Fruit fly (Drosophila melanogaster): ENCODE data around the gene olf413.

olf413 gene

dm6 chr3L:22162555-22162954 is 26.7 kb downstream of the olf413 start (continued):
- no peak for TF ChIP-seq wdn (GFP tag; IDR thresholded peaks at IDR 0.05)
- TF ChIP-seq CG7987 (GFP tag; optimal IDR thresholded peaks at IDR 0.05), result no peak
- TF ChIP-seq zen (tag; optimal IDR thresholded peaks at IDR 0.05), result peak; percentile 40
- no peak for TF ChIP-seq Scr (GFP tag; IDR thresholded peaks at IDR 0.05; ENCODE audit: partially characterized antibody)
- TF ChIP-seq CG1603 (tag; optimal IDR thresholded peaks at IDR 0.05), result peak; percentile 56
- TF ChIP-seq CG10321 (GFP tag; IDR thresholded peaks at IDR 0.05), result no peak
- TF ChIP-seq CG7745 (tag; optimal IDR thresholded peaks at IDR 0.05), result no peak
- TF ChIP-seq CG10209 (GFP tag; optimal IDR thresholded peaks at IDR 0.05), result no peak
- TF ChIP-seq CG17802 (tag; optimal IDR thresholded peaks at IDR 0.05), result no peak
- TF ChIP-seq CG30431 (GFP tag; optimal IDR thresholded peaks at IDR 0.05), result peak; percentile 26
- peak; percentile 72 for TF ChIP-seq zf30C (GFP tag; optimal IDR thresholded peaks at IDR 0.05)
- peak; percentile 67 for TF ChIP-seq CG15696 (tag; optimal IDR thresholded peaks at IDR 0.05)
- peak; percentile 25 for TF ChIP-seq Ets65A (GFP tag)
- TF ChIP-seq Chrac-16 (GFP tag; optimal IDR thresholded peaks at IDR 0.05), result peak; percentile 13
- no peak for TF ChIP-seq Ptx1 (GFP tag; IDR thresholded peaks at IDR 0.05)
- peak; percentile 2 for TF ChIP-seq unpg (GFP tag; optimal IDR thresholded peaks at IDR 0.05)
- TF ChIP-seq nmo (GFP tag; optimal IDR thresholded peaks at IDR 0.05), result no peak
- TF ChIP-seq CG18262 (tag; optimal IDR thresholded peaks at IDR 0.05), result peak; percentile 44
- TF ChIP-seq klu (GFP tag; IDR thresholded peaks at IDR 0.05), result no peak
- no peak for TF ChIP-seq az2 (GFP tag; optimal IDR thresholded peaks at IDR 0.05)
- TF ChIP-seq aop (GFP tag; IDR thresholded peaks at IDR 0.05), result no peak
- no peak for TF ChIP-seq amos (GFP tag; IDR thresholded peaks at IDR 0.05; ENCODE audit: partially characterized antibody)
- no peak for TF ChIP-seq onecut (GFP tag; IDR thresholded peaks at IDR 0.05)
- no peak for TF ChIP-seq shn (GFP tag; optimal IDR thresholded peaks at IDR 0.05)
- no peak for TF ChIP-seq CG17912 (GFP tag; optimal IDR thresholded peaks at IDR 0.05)
- TF ChIP-seq CG15011 (GFP tag; optimal IDR thresholded peaks at IDR 0.05), result no peak
- TF ChIP-seq lola (GFP tag; optimal IDR thresholded peaks at IDR 0.05), result peak in 1 of 3 experiments; percentile 34
- no peak for TF ChIP-seq D (optimal IDR thresholded peaks at IDR 0.05)
- no peak for TF ChIP-seq D (GFP tag; optimal IDR thresholded peaks at IDR 0.05)
- TF ChIP-seq gcm (GFP tag; optimal IDR thresholded peaks at IDR 0.05), result peak; percentile 8
- no peak for TF ChIP-seq fu2 (GFP tag; optimal IDR thresholded peaks at IDR 0.05)
- TF ChIP-seq CG10267 (tag; optimal IDR thresholded peaks at IDR 0.05), result peak; percentile 31
- TF ChIP-seq CG10979 (tag; optimal IDR thresholded peaks at IDR 0.05), result peak; percentile 49
- TF ChIP-seq Ssrp (tag; optimal IDR thresholded peaks at IDR 0.05), result peak; percentile 15
- TF ChIP-seq CG13123 (GFP tag; optimal IDR thresholded peaks at IDR 0.05), result no peak
- TF ChIP-seq Pdp1 (GFP tag; optimal IDR thresholded peaks at IDR 0.05), result no peak
- no peak for TF ChIP-seq pfk (GFP tag; optimal IDR thresholded peaks at IDR 0.05)
- TF ChIP-seq CG8765 (GFP tag; IDR thresholded peaks at IDR 0.05), result peak; percentile 16; the same call in 1 of the 2 replicates
- no peak for TF ChIP-seq CG9797 (GFP tag; optimal IDR thresholded peaks at IDR 0.05)
- no peak for TF ChIP-seq CG4282 (GFP tag; optimal IDR thresholded peaks at IDR 0.05)
- peak; percentile 10 for TF ChIP-seq pum (GFP tag; optimal IDR thresholded peaks at IDR 0.05)
- TF ChIP-seq cg (GFP tag; optimal IDR thresholded peaks at IDR 0.05), result no peak
- no peak for TF ChIP-seq jumu (GFP tag; optimal IDR thresholded peaks at IDR 0.05)
- no peak for TF ChIP-seq CG3065 (GFP tag; optimal IDR thresholded peaks at IDR 0.05)
- peak; percentile 75 for TF ChIP-seq sens (GFP tag)
- TF ChIP-seq dan (GFP tag; IDR thresholded peaks at IDR 0.05), result peak; percentile 43; the same call in 1 of the 2 replicates
- no peak for TF ChIP-seq Usf (GFP tag; optimal IDR thresholded peaks at IDR 0.05)
- TF ChIP-seq CG9727 (GFP tag; optimal IDR thresholded peaks at IDR 0.05), result peak; percentile 52
- peak; percentile 60 for TF ChIP-seq ac (GFP tag; optimal IDR thresholded peaks at IDR 0.05)
- TF ChIP-seq CG14710 (tag; optimal IDR thresholded peaks at IDR 0.05), result peak; percentile 19
- peak; percentile 55 for TF ChIP-seq CG2712 (tag; optimal IDR thresholded peaks at IDR 0.05)
